Worm (Caenorhabditis elegans) whole organism, late embryonic: Measurements from ENCODE around the gene tofu-2.

Experiments
- C08G9.2 ChIP-seq: sonication (generic microtip); optimal IDR thresholded peaks from 2 replicates; lab custom pipeline; 2016; ENCODE audit warnings: mild to moderate bottlenecking, missing genetic modification characterization, moderate library complexity, missing compliant biosample characterization
- C38D4.7 ChIP-seq: fragments of 200-800 bp; sonication (Bioruptor generic); optimal IDR thresholded peaks from 2 replicates; lab custom pipeline; 2018; ENCODE audit warnings: mild to moderate bottlenecking, missing genetic modification characterization, moderate library complexity, missing compliant biosample characterization
- F13H6.1 ChIP-seq: sonication (generic microtip); optimal IDR thresholded peaks from 2 replicates; lab custom pipeline; 2016; ENCODE audit warnings: missing genetic modification characterization, missing compliant biosample characterization
- K02D7.2 ChIP-seq: sonication (generic microtip); optimal IDR thresholded peaks from 2 replicates; lab custom pipeline; 2017; ENCODE audit warnings: mild to moderate bottlenecking, missing genetic modification characterization, missing compliant biosample characterization
- K09A11.1 ChIP-seq: sonication (generic microtip); optimal IDR thresholded peaks from 2 replicates; lab custom pipeline; 2017; ENCODE audit warnings: antibody characterized with exemption, mild to moderate bottlenecking, missing genetic modification characterization, missing compliant biosample characterization; ENCODE audit not compliant: insufficient read depth
- Y22D7AL.16 ChIP-seq: sonication (generic microtip); optimal IDR thresholded peaks from 2 replicates; lab custom pipeline; 2016; ENCODE audit warnings: missing genetic modification characterization, missing compliant biosample characterization
- ama-1 ChIP-seq: fragments of 150-350 bp; optimal IDR thresholded peaks from 2 replicates; lab custom pipeline; 2014
- ceh-14 ChIP-seq: sonication (generic microtip); optimal IDR thresholded peaks from 2 replicates; lab custom pipeline; 2016; ENCODE audit warnings: missing genotype, missing genetic modification characterization, missing compliant biosample characterization
- ceh-19 ChIP-seq: fragments of 200-800 bp; sonication (Bioruptor generic); optimal IDR thresholded peaks from 2 replicates; lab custom pipeline; 2018; ENCODE audit warnings: mild to moderate bottlenecking, missing genetic modification characterization, missing compliant biosample characterization
- ceh-2 ChIP-seq: sonication (generic microtip); optimal IDR thresholded peaks from 2 replicates; lab custom pipeline; 2016; ENCODE audit warnings: missing genotype, missing genetic modification characterization, missing compliant biosample characterization
- ceh-22 ChIP-seq: sonication (generic microtip); optimal IDR thresholded peaks from 2 replicates; lab custom pipeline; 2017; ENCODE audit warnings: missing biosample characterization, missing genetic modification characterization
- ceh-24 ChIP-seq: sonication (generic microtip); optimal IDR thresholded peaks from 2 replicates; lab custom pipeline; 2016; ENCODE audit warnings: mild to moderate bottlenecking, missing genetic modification characterization, missing compliant biosample characterization
- ceh-31 ChIP-seq: sonication (generic microtip); optimal IDR thresholded peaks from 2 replicates; lab custom pipeline; 2016; ENCODE audit warnings: missing genetic modification characterization, missing compliant biosample characterization
- ceh-34 ChIP-seq: sonication (generic microtip); optimal IDR thresholded peaks from 2 replicates; lab custom pipeline; 2016; ENCODE audit warnings: mild to moderate bottlenecking, missing genetic modification characterization, missing compliant biosample characterization
- ceh-45 ChIP-seq: fragments of 200-800 bp; sonication (Bioruptor generic); IDR thresholded peaks from 2 replicates; pipeline ENCODE4 v1.3.6; 2022; ENCODE audit warnings: missing genetic modification reagents, missing genetic modification characterization, missing compliant biosample characterization
- ceh-48 ChIP-seq: sonication (generic microtip); optimal IDR thresholded peaks from 2 replicates; lab custom pipeline; 2016; ENCODE audit warnings: missing genetic modification characterization, inconsistent platforms, missing compliant biosample characterization
- ceh-9 ChIP-seq: sonication (generic microtip); optimal IDR thresholded peaks from 2 replicates; lab custom pipeline; 2016; ENCODE audit warnings: mild to moderate bottlenecking, missing genetic modification characterization, inconsistent platforms, missing compliant biosample characterization
- che-1 ChIP-seq: sonication (generic microtip); optimal IDR thresholded peaks from 2 replicates; lab custom pipeline; 2016; ENCODE audit warnings: mild to moderate bottlenecking, missing genetic modification characterization, missing compliant biosample characterization
- dmd-4 ChIP-seq: sonication (generic microtip); optimal IDR thresholded peaks from 2 replicates; lab custom pipeline; 2016; ENCODE audit warnings: borderline replicate concordance, missing genetic modification characterization, missing compliant biosample characterization
- dve-1 ChIP-seq: sonication (generic microtip); optimal IDR thresholded peaks from 2 replicates; lab custom pipeline; 2017; ENCODE audit warnings: antibody characterized with exemption, mild to moderate bottlenecking, missing genetic modification characterization, missing compliant biosample characterization
- elt-2 ChIP-seq: sonication (generic microtip); optimal IDR thresholded peaks from 2 replicates; lab custom pipeline; 2016; ENCODE audit warnings: missing genetic modification reagents, missing genetic modification characterization, missing compliant biosample characterization
- elt-4 ChIP-seq: sonication (generic microtip); optimal IDR thresholded peaks from 2 replicates; lab custom pipeline; 2016; ENCODE audit warnings: missing genetic modification characterization, missing compliant biosample characterization
- ets-4 ChIP-seq: sonication (generic microtip); optimal IDR thresholded peaks from 2 replicates; lab custom pipeline; 2016; ENCODE audit warnings: missing genetic modification characterization, missing compliant biosample characterization
- fax-1 ChIP-seq: sonication (generic microtip); optimal IDR thresholded peaks from 2 replicates; lab custom pipeline; 2016; ENCODE audit warnings: missing genotype, missing genetic modification characterization, missing compliant biosample characterization
- fkh-10 ChIP-seq: fragments of 150-350 bp; optimal IDR thresholded peaks from 2 replicates; lab custom pipeline; 2014; ENCODE audit warnings: missing biosample characterization, missing genetic modification reagents, missing genetic modification characterization
- fkh-6 ChIP-seq: sonication (generic microtip); optimal IDR thresholded peaks from 2 replicates; lab custom pipeline; 2016; ENCODE audit warnings: missing genetic modification characterization, missing compliant biosample characterization
- gmeb-2 ChIP-seq: sonication (generic microtip); optimal IDR thresholded peaks from 2 replicates; lab custom pipeline; 2016; ENCODE audit warnings: missing genetic modification characterization, inconsistent platforms, missing compliant biosample characterization
- hlh-13 ChIP-seq: fragments of 200-800 bp; sonication (Bioruptor generic); optimal IDR thresholded peaks from 2 replicates; lab custom pipeline; 2018; ENCODE audit warnings: mild to moderate bottlenecking, missing genetic modification characterization, missing compliant biosample characterization
- hlh-15 ChIP-seq: sonication (generic microtip); optimal IDR thresholded peaks from 2 replicates; lab custom pipeline; 2016; ENCODE audit warnings: missing genetic modification characterization, missing compliant biosample characterization
- hlh-6 ChIP-seq: sonication (generic microtip); optimal IDR thresholded peaks from 2 replicates; lab custom pipeline; 2016; ENCODE audit warnings: missing genotype, missing genetic modification characterization, missing compliant biosample characterization
- lin-11 ChIP-seq: fragments of 200-800 bp; sonication (Bioruptor generic); optimal IDR thresholded peaks from 2 replicates; lab custom pipeline; 2018; ENCODE audit warnings: mild to moderate bottlenecking, missing genetic modification characterization, missing compliant biosample characterization
- madf-2 ChIP-seq: sonication (generic microtip); optimal IDR thresholded peaks from 2 replicates; lab custom pipeline; 2017; ENCODE audit warnings: missing genetic modification characterization, missing compliant biosample characterization
- nfya-1 ChIP-seq: sonication (generic microtip); optimal IDR thresholded peaks from 2 replicates; lab custom pipeline; 2017; ENCODE audit warnings: missing genetic modification characterization, mild to moderate bottlenecking, missing compliant biosample characterization, antibody characterized with exemption, moderate library complexity
- nhr-11 ChIP-seq: fragments of 150-350 bp; optimal IDR thresholded peaks from 2 replicates; lab custom pipeline; 2014; ENCODE audit warnings: missing biosample characterization, missing genetic modification characterization
- nhr-232 ChIP-seq: sonication (generic microtip); optimal IDR thresholded peaks from 2 replicates; lab custom pipeline; 2016; ENCODE audit warnings: missing genetic modification characterization, missing compliant biosample characterization
- npax-4 ChIP-seq: sonication (generic microtip); optimal IDR thresholded peaks from 2 replicates; lab custom pipeline; 2016; ENCODE audit warnings: missing genetic modification characterization, missing compliant biosample characterization
- odd-2 ChIP-seq: sonication (generic microtip); optimal IDR thresholded peaks from 2 replicates; lab custom pipeline; 2017; ENCODE audit warnings: antibody characterized with exemption, mild to moderate bottlenecking, missing genetic modification characterization, missing compliant biosample characterization
- pag-3 ChIP-seq: sonication (generic microtip); optimal IDR thresholded peaks from 2 replicates; lab custom pipeline; 2016; ENCODE audit warnings: missing compliant biosample characterization, missing genetic modification characterization, borderline replicate concordance
- pat-9 ChIP-seq: fragments of 200-800 bp; sonication (Bioruptor generic); optimal IDR thresholded peaks from 2 replicates; lab custom pipeline; 2018; ENCODE audit warnings: mild to moderate bottlenecking, missing genetic modification characterization, moderate library complexity, missing compliant biosample characterization
- pax-1 ChIP-seq: fragments of 150-350 bp; optimal IDR thresholded peaks from 2 replicates; lab custom pipeline; 2014; ENCODE audit warnings: missing biosample characterization, missing genetic modification characterization
- pha-4 ChIP-seq: fragments of 150-350 bp; optimal IDR thresholded peaks from 2 replicates; lab custom pipeline; 2018; ENCODE audit warnings: missing biosample characterization, missing genetic modification reagents, missing genetic modification characterization
- pqm-1 ChIP-seq: sonication (generic microtip); optimal IDR thresholded peaks from 2 replicates; lab custom pipeline; 2016; ENCODE audit warnings: missing genetic modification characterization, missing compliant biosample characterization
- ref-2 ChIP-seq: sonication (generic microtip); optimal IDR thresholded peaks from 2 replicates; lab custom pipeline; 2016; ENCODE audit warnings: missing genetic modification characterization, missing compliant biosample characterization
- rnt-1 ChIP-seq: sonication (generic microtip); optimal IDR thresholded peaks from 2 replicates; lab custom pipeline; 2016; ENCODE audit warnings: missing genetic modification characterization, missing compliant biosample characterization
- sdc-2 ChIP-seq: sonication (generic microtip); optimal IDR thresholded peaks from 2 replicates; lab custom pipeline; 2016; ENCODE audit warnings: missing genotype, missing genetic modification characterization, missing compliant biosample characterization
- sox-2 ChIP-seq: fragments of 200-800 bp; sonication (Bioruptor generic); IDR thresholded peaks from 2 replicates; pipeline ENCODE4 v1.3.6; 2022; ENCODE audit warnings: missing genetic modification reagents, missing genetic modification characterization, missing compliant biosample characterization
- syd-9 ChIP-seq: sonication (generic microtip); optimal IDR thresholded peaks from 2 replicates; lab custom pipeline; 2016; ENCODE audit warnings: mild to moderate bottlenecking, missing genetic modification characterization, moderate library complexity, missing compliant biosample characterization
- tbx-2 ChIP-seq: sonication (generic microtip); optimal IDR thresholded peaks from 2 replicates; lab custom pipeline; 2016; ENCODE audit warnings: missing genetic modification characterization, missing compliant biosample characterization
- tbx-7 ChIP-seq: sonication (generic microtip); optimal IDR thresholded peaks from 2 replicates; lab custom pipeline; 2016; ENCODE audit warnings: missing genotype, missing genetic modification characterization, missing compliant biosample characterization
- unc-3 ChIP-seq, 2 experiments: fragments of 200-800 bp in 1 of 2; sonication (Bioruptor generic) in 1 of 2; sonication (generic microtip) in 1 of 2; conservative IDR thresholded peaks in 1 of 2; optimal IDR thresholded peaks in 1 of 2; 2 replicates each; pipeline versions ENCODE4 v1.3.6 to Lab custom; 2016 to 2022; ENCODE audit warnings: missing compliant biosample characterization in 2 of 2, missing genetic modification characterization in 2 of 2, missing genetic modification reagents in 1 of 2
- unc-55 ChIP-seq: sonication (generic microtip); optimal IDR thresholded peaks from 2 replicates; lab custom pipeline; 2017; ENCODE audit warnings: missing biosample characterization, missing genetic modification reagents, missing genetic modification characterization
- zip-5 ChIP-seq: sonication (generic microtip); optimal IDR thresholded peaks from 2 replicates; lab custom pipeline; 2016; ENCODE audit warnings: missing genetic modification characterization, missing compliant biosample characterization
- ztf-16 ChIP-seq: sonication (generic microtip); optimal IDR thresholded peaks from 2 replicates; lab custom pipeline; 2017; ENCODE audit warnings: missing genetic modification characterization, missing compliant biosample characterization

tofu-2 gene

ce11 chrV:7060396-7060795 lies 9.3 kb upstream of the tofu-2 start, which contains the start of the genes Y57E12AL.6 and Y57E12AL.1 (continued):
- TF ChIP-seq unc-55 (GFP tag; lab: Kevin White, UChicago): peak; percentile 4
- peak; percentile 71 for TF ChIP-seq nfya-1
- TF ChIP-seq dmd-4 (tag; lab: Kevin White, UChicago): no peak
- TF ChIP-seq ceh-45 (GFP tag; lab: Robert Waterston, UW): no peak
- TF ChIP-seq sdc-2 (tag; lab: Kevin White, UChicago): peak; percentile 62
- TF ChIP-seq ceh-19 (GFP tag; lab: Kevin White, UChicago): peak; percentile 48
- peak; percentile 31 for TF ChIP-seq gmeb-2 (tag; lab: Kevin White, UChicago)
- peak; percentile 51 for TF ChIP-seq lin-11 (tag; lab: Kevin White, UChicago)
- TF ChIP-seq ets-4 (tag; lab: Kevin White, UChicago): peak; percentile 24
- peak; percentile 31 for TF ChIP-seq fkh-6
- peak; percentile 56 for TF ChIP-seq hlh-6 (tag; lab: Kevin White, UChicago)
- no peak for TF ChIP-seq elt-4 (tag; lab: Kevin White, UChicago)
- peak; percentile 39 for TF ChIP-seq fax-1 (tag; lab: Kevin White, UChicago)
- TF ChIP-seq che-1 (tag; lab: Kevin White, UChicago): peak; percentile 51
- TF ChIP-seq ref-2 (tag; lab: Kevin White, UChicago): peak; percentile 40
- peak; percentile 60 for TF ChIP-seq unc-3 (GFP tag; conservative IDR thresholded peaks at IDR 0.05; lab: Robert Waterston, UW)
- peak; percentile 60 for TF ChIP-seq unc-3 (tag; optimal IDR thresholded peaks at IDR 0.05; lab: Kevin White, UChicago)
- TF ChIP-seq F13H6.1 (tag; lab: Kevin White, UChicago): peak; percentile 73
- no peak for TF ChIP-seq tbx-7 (tag; lab: Kevin White, UChicago)
- no peak for TF ChIP-seq C08G9.2 (tag; lab: Kevin White, UChicago)
- peak; percentile 62 for TF ChIP-seq madf-2 (tag; lab: Kevin White, UChicago)
- no peak for TF ChIP-seq pha-4 (tag; lab: Kevin White, UChicago)
- peak; percentile 21 for TF ChIP-seq hlh-15 (tag; lab: Kevin White, UChicago)
- TF ChIP-seq pat-9: no peak
- TF ChIP-seq tbx-2: peak; percentile 75
- no peak for TF ChIP-seq fkh-10
- peak; percentile 64 for TF ChIP-seq ztf-16
- TF ChIP-seq K02D7.2: no peak
- TF ChIP-seq pqm-1 (tag; lab: Kevin White, UChicago): no peak
- TF ChIP-seq rnt-1 (tag; lab: Kevin White, UChicago): peak; percentile 71
- TF ChIP-seq nhr-11 (tag; lab: Kevin White, UChicago): no peak
- no peak for TF ChIP-seq ceh-9
- TF ChIP-seq nhr-232 (tag; lab: Kevin White, UChicago): peak; percentile 63
- TF ChIP-seq dve-1 (tag; lab: Kevin White, UChicago): peak; percentile 74
- TF ChIP-seq odd-2 (tag; lab: Kevin White, UChicago): peak; percentile 34
- TF ChIP-seq ceh-14 (tag; lab: Kevin White, UChicago): peak; percentile 85
- TF ChIP-seq npax-4 (tag; lab: Kevin White, UChicago): peak; percentile 55
- TF ChIP-seq sox-2: peak; percentile 18; the same call in 1 of the 2 replicates
- TF ChIP-seq hlh-13: no peak
- no peak for TF ChIP-seq K09A11.1
- TF ChIP-seq C38D4.7 (GFP tag; lab: Kevin White, UChicago): peak; percentile 46
- no peak for TF ChIP-seq ceh-22
- peak; percentile 60 for TF ChIP-seq ceh-34 (tag; lab: Kevin White, UChicago)
- peak; percentile 53 for TF ChIP-seq Y22D7AL.16 (tag; lab: Kevin White, UChicago)
- no peak for TF ChIP-seq ama-1 (lab: Kevin White, UChicago)
- peak; percentile 67 for TF ChIP-seq ceh-31
- TF ChIP-seq zip-5 (tag; lab: Kevin White, UChicago): peak; percentile 45
- no peak for TF ChIP-seq ceh-24
- peak; percentile 69 for TF ChIP-seq syd-9
- TF ChIP-seq ceh-48: peak; percentile 64
- TF ChIP-seq pag-3 (tag; lab: Kevin White, UChicago): no peak
- TF ChIP-seq ceh-2 (tag; lab: Kevin White, UChicago): peak; percentile 19
- peak; percentile 88 for TF ChIP-seq elt-2 (tag; lab: Kevin White, UChicago)
- TF ChIP-seq pax-1 (tag; lab: Kevin White, UChicago): no peak
